Worm (Caenorhabditis elegans) whole organism, early embryonic: ENCODE data around the gene F57G9.7.

Experiments used
- B0310.2 ChIP-seq: sonication (generic microtip); optimal IDR thresholded peaks from 2 replicates; lab custom pipeline; 2016; ENCODE audit warnings: mild to moderate bottlenecking, missing genetic modification characterization, missing compliant biosample characterization
- F13C5.2 ChIP-seq: sonication (generic microtip); optimal IDR thresholded peaks from 2 replicates; lab custom pipeline; 2017; ENCODE audit warnings: mild to moderate bottlenecking, missing genetic modification characterization, inconsistent platforms, missing compliant biosample characterization
- aly-1 ChIP-seq: sonication (generic microtip); optimal IDR thresholded peaks from 2 replicates; lab custom pipeline; 2016; ENCODE audit warnings: missing genetic modification characterization, missing compliant biosample characterization
- ama-1 ChIP-seq: fragments of 150-350 bp; optimal IDR thresholded peaks from 2 replicates; lab custom pipeline; 2014
- ceh-13 ChIP-seq: fragments of 200-800 bp; sonication (Bioruptor generic); optimal IDR thresholded peaks from 2 replicates; lab custom pipeline; 2018; ENCODE audit warnings: mild to moderate bottlenecking, missing genetic modification characterization, missing compliant biosample characterization
- ceh-36 ChIP-seq: sonication (generic microtip); optimal IDR thresholded peaks from 2 replicates; lab custom pipeline; 2016; ENCODE audit warnings: missing genetic modification characterization, inconsistent platforms, missing compliant biosample characterization
- ets-7 ChIP-seq: sonication (generic microtip); optimal IDR thresholded peaks from 2 replicates; lab custom pipeline; 2016; ENCODE audit warnings: missing genotype, missing genetic modification characterization, missing compliant biosample characterization
- flt-1 ChIP-seq: fragments of 200-800 bp; sonication (Bioruptor generic); IDR thresholded peaks from 2 replicates; pipeline ENCODE4 v1.3.6; 2022; ENCODE audit warnings: missing genetic modification characterization, missing compliant biosample characterization
- hmbx-1 ChIP-seq: sonication (generic microtip); optimal IDR thresholded peaks from 2 replicates; lab custom pipeline; 2016; ENCODE audit warnings: mild to moderate bottlenecking, missing genetic modification characterization, missing compliant biosample characterization
- hmg-4 ChIP-seq: fragments of 200-800 bp; sonication (Bioruptor generic); optimal IDR thresholded peaks from 2 replicates; lab custom pipeline; 2018; ENCODE audit warnings: mild to moderate bottlenecking, missing genetic modification characterization, missing compliant biosample characterization
- hnd-1 ChIP-seq: sonication (generic microtip); optimal IDR thresholded peaks from 2 replicates; lab custom pipeline; 2016; ENCODE audit warnings: missing genetic modification characterization, missing compliant biosample characterization
- pes-1 ChIP-seq: fragments of 200-800 bp; sonication (Bioruptor generic); IDR thresholded peaks from 2 replicates; pipeline ENCODE4 v1.3.6; 2022; ENCODE audit warnings: missing genetic modification reagents, missing genetic modification characterization, missing compliant biosample characterization
- scrt-1 ChIP-seq: fragments of 200-800 bp; sonication (Bioruptor generic); IDR thresholded peaks from 2 replicates; pipeline ENCODE4 v1.3.6; 2022; ENCODE audit warnings: missing genetic modification characterization, missing compliant biosample characterization
- sea-1 ChIP-seq: fragments of 200-800 bp; sonication (Bioruptor generic); conservative IDR thresholded peaks from 2 replicates; pipeline ENCODE4 v1.3.6; 2022; ENCODE audit warnings: missing genetic modification characterization, missing compliant biosample characterization
- tbx-11 ChIP-seq: fragments of 200-800 bp; sonication (Bioruptor generic); IDR thresholded peaks from 2 replicates; pipeline ENCODE4 v1.3.6; 2022; ENCODE audit warnings: missing genetic modification characterization, missing compliant biosample characterization
- tbx-37 ChIP-seq: fragments of 200-800 bp; sonication (Bioruptor generic); conservative IDR thresholded peaks from 2 replicates; pipeline ENCODE4 v1.3.6; 2022; ENCODE audit warnings: missing genetic modification reagents, missing genetic modification characterization, missing compliant biosample characterization
- tra-4 ChIP-seq: sonication (generic microtip); optimal IDR thresholded peaks from 2 replicates; lab custom pipeline; 2017; ENCODE audit warnings: missing genetic modification characterization, missing compliant biosample characterization

Gene F57G9.7

DNA sequence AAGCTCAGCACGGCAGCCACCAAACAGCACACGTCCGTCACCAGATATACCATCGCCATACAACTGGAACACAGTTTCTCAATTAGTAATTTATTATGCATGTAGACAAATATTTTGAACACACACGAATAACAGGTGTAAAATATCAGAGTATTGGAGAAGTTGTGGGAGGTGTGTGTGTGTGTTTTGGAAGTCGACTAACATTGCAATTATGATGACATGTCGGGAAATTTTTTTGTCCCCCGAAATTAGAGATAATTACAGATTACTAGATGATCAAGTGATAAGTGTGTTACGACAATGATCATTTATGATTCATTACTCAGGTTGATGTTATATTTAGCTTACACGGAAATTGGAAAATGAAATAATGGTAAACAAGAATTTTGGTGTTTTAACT, 32.2 kb upstream of the F57G9.7 start, which contains the start of gene Y57A10C.8:
Gene Y57A10C.8, minus strand, starts transcription at position 101 of the 400 bp plus-strand sequence.
- TF ChIP-seq aly-1 (tag; lab: Kevin White, UChicago) (no peak), scrt-1 (GFP tag; lab: Robert Waterston, UW) (no peak), tra-4 (no peak), flt-1 (no peak), hmg-4 (no peak), sea-1 (GFP tag; lab: Robert Waterston, UW) (no peak), ama-1 (no peak), tbx-11 (no peak), F13C5.2 (tag; lab: Kevin White, UChicago) (no peak), tbx-37 (GFP tag; lab: Robert Waterston, UW) (no peak)

DNA sequence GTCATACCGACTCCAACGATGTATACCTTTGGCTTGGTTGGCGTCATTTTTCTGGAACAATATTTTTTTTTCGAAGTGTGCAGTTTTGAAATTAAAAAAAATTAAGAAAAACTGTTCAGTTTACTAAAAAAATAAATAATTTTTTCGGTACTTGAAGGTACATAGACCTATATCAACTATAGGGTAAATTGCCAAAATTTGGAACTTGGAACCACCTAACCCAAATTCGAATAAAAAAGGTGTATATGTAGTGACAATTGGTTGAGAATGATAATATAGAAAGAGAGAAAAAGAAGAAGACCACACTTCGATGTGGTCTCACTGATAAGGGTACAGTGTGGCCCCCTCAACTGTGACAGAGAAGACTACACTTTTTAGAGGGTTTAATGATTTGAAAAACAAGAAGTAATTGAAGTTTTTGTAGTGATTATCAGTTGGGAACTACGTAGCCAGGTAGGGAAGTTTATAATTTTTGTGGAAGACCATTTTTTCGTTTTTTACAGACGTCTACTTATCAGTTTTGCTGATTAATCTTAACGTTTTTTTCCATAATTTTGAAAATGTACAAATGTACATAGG, 28.2 kb upstream of the F57G9.7 start, which contains the start of gene daf-22:
Gene daf-22, minus strand, starts transcription at position 51 of the 579 bp plus-strand sequence.
- TF ChIP-seq hmg-4 (no peak), ama-1 (no peak), B0310.2 (tag; lab: Kevin White, UChicago) (no peak), tra-4 (no peak), pes-1 (GFP tag; lab: Robert Waterston, UW) (no peak), sea-1 (GFP tag; lab: Robert Waterston, UW) (no peak), hmbx-1 (no peak), flt-1 (no peak)

DNA sequence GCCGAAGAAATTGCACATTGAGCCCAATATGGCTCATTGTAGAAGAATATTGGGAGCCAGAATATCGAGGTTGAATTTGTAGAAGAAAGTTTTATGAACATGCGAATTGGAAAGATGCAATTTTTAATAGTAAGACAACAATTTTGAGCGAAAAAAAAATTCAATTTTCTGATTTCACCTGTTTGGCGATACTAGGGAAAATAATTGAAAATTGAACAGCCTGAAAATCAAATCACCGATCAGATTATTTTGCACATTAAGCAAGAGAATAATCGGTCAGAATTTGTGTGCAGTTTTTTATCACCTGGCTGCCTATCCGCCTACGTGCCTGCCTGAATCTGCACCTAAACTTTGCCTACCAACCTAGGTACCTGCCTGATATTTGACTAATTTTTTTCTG, 22.9 kb upstream of the F57G9.7 start, which contains the start of gene sre-26:
Gene sre-26, minus strand, starts transcription at position 101 of the 400 bp plus-strand sequence.
- TF ChIP-seq hmg-4 (no peak), ets-7 (no peak), F13C5.2 (tag; lab: Kevin White, UChicago) (no peak), flt-1 (no peak), hnd-1 (no peak), pes-1 (GFP tag; lab: Robert Waterston, UW) (no peak), B0310.2 (tag; lab: Kevin White, UChicago) (no peak), ceh-13 (GFP tag; lab: Kevin White, UChicago) (no peak), tbx-37 (GFP tag; lab: Robert Waterston, UW) (no peak), tbx-11 (no peak), scrt-1 (GFP tag; lab: Robert Waterston, UW) (no peak), sea-1 (GFP tag; lab: Robert Waterston, UW) (no peak)

DNA sequence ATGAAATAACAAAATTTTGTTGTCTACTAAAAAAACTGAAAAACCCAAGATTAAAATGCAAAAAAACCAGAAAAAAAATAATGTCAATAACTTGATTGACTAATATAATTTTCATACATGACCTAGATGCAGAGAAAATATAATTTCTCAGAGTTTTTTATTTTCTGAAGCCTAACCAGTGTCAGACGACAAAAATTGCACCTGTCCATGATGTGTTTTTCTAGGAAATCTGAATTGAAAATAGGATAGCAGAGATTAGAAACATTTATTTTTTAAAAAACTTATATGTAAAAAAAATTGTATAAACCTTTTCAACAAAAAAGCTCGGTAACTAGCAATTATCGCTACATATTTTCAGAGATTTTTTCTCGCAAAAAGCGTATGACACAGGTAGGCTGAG, 20.4 kb upstream of the F57G9.7 start:
- TF ChIP-seq sea-1 (GFP tag; lab: Robert Waterston, UW) = no peak

DNA sequence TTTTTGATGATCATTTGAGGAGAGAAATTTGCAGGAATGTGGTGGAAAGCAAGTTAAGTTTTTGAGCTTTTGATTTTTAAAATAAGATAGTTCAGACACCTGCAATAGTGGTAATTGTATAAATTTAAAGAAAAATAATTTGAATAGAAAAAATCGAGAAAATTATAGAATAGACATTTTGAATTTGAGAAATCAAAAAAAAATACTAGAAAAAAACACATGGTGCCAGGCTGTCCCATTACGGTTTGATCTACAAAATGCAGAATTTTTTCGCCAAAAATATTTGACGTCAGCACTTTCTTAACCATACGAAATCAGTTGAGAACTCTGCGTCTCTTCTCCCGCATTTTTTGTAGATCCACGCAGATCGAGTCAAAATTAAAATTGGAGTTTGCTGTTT, 20.0 kb upstream of the F57G9.7 start, which contains the start of gene sre-27:
Gene sre-27, minus strand, starts transcription at position 101 of the 400 bp plus-strand sequence.
- TF ChIP-seq ama-1 (no peak), B0310.2 (tag; lab: Kevin White, UChicago) (no peak), tra-4 (no peak), pes-1 (GFP tag; lab: Robert Waterston, UW) (no peak), ceh-36 (tag; lab: Kevin White, UChicago) (no peak), hmg-4 (no peak), aly-1 (tag; lab: Kevin White, UChicago) (no peak), tbx-11 (no peak), ets-7 (no peak), hnd-1 (no peak), hmbx-1 (no peak), F13C5.2 (tag; lab: Kevin White, UChicago) (no peak)

ce11 chrII:12414805-12415204, 17.2 kb upstream of the F57G9.7 start, which contains the start of gene Y57A10C.11:
Gene Y57A10C.11, minus strand, starts transcription at chrII:12414905.
- TF ChIP-seq hnd-1 (no peak), tbx-37 (GFP tag; lab: Robert Waterston, UW) (no peak), ceh-36 (tag; lab: Kevin White, UChicago) (no peak), pes-1 (GFP tag; lab: Robert Waterston, UW) (no peak), ama-1 (no peak), B0310.2 (tag; lab: Kevin White, UChicago) (no peak), ceh-13 (GFP tag; lab: Kevin White, UChicago) (no peak), hmg-4 (no peak), tra-4 (no peak), sea-1 (GFP tag; lab: Robert Waterston, UW) (no peak), tbx-11 (no peak), scrt-1 (GFP tag; lab: Robert Waterston, UW) (no peak), ets-7 (no peak), F13C5.2 (tag; lab: Kevin White, UChicago) (no peak), aly-1 (tag; lab: Kevin White, UChicago) (no peak), hmbx-1 (no peak), flt-1 (no peak)

DNA sequence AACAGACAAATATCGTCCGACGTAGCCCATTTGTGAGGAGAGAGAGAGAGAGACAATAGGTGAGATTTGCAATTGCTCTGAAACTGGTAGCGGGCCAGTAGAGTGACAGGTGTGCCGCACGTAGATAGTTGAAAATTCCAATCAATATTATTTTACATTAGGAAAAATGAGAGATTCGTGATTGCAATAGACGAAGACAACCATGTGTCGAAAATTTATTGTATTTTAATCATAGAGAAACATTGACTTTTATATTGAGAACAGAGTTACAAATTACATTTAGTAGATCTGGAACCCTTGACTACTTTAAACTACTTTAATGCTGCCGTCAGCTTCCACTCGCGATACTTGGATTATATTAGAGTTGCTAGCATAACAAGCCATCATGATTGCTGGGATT, 14.9 kb upstream of the F57G9.7 start, which contains the start of gene Y57A10C.1:
Gene Y57A10C.1, minus strand, starts transcription at position 101 of the 400 bp plus-strand sequence.
- TF ChIP-seq ceh-36 (tag; lab: Kevin White, UChicago) = no peak

ce11 chrII:12410107-12410506, 12.6 kb upstream of the F57G9.7 start, which contains the start of gene F57G9.3:
Gene F57G9.3, minus strand, starts transcription at chrII:12410207.
- no peak for TF ChIP-seq aly-1 (tag; lab: Kevin White, UChicago)
- no peak for TF ChIP-seq ama-1
- TF ChIP-seq B0310.2 (tag; lab: Kevin White, UChicago) = no peak
- TF ChIP-seq hnd-1 = no peak
- no peak for TF ChIP-seq ets-7
- no peak for TF ChIP-seq F13C5.2 (tag; lab: Kevin White, UChicago)
- TF ChIP-seq ceh-13 (GFP tag; lab: Kevin White, UChicago) = no peak
- TF ChIP-seq sea-1 (GFP tag; lab: Robert Waterston, UW) = no peak
- TF ChIP-seq tra-4 = no peak
- TF ChIP-seq hmbx-1 = no peak
- TF ChIP-seq tbx-11 = no peak
- TF ChIP-seq flt-1 = no peak
- TF ChIP-seq pes-1 (GFP tag; lab: Robert Waterston, UW) = no peak
- no peak for TF ChIP-seq scrt-1 (GFP tag; lab: Robert Waterston, UW)
- no peak for TF ChIP-seq hmg-4
